Fruit fly (Drosophila melanogaster): ENCODE measurements around the gene betaggt-I.

Gene betaggt-I

dm6 chr2L:4976988-4977551 lies 31.7 kb downstream of the betaggt-I start, which contains the start of the genes Gmd and CG3792 (continued):
- TF ChIP-seq Six4 (GFP tag; optimal IDR thresholded peaks at IDR 0.05) (peak; percentile 92), klu (GFP tag; IDR thresholded peaks at IDR 0.05) (peak; percentile 95), Hand (GFP tag; optimal IDR thresholded peaks at IDR 0.05) (peak; percentile 68), ham (GFP tag; IDR thresholded peaks at IDR 0.05) (peak; percentile 86; the same call in 1 of the 2 replicates), ftz-f1 (GFP tag; optimal IDR thresholded peaks at IDR 0.05) (peak; percentile 52), toy (GFP tag; IDR thresholded peaks at IDR 0.05) (peak; percentile 90), tap (tag; optimal IDR thresholded peaks at IDR 0.05) (peak; percentile 88), CG18599 (GFP tag; optimal IDR thresholded peaks at IDR 0.05) (peak; percentile 96), al (GFP tag; IDR thresholded peaks at IDR 0.05) (peak; percentile 96), pita (GFP tag; optimal IDR thresholded peaks at IDR 0.05) (no peak), CG2889 (GFP tag; IDR thresholded peaks at IDR 0.05) (peak; percentile 92), Fer3 (tag; optimal IDR thresholded peaks at IDR 0.05) (peak; percentile 96), ase (GFP tag; IDR thresholded peaks at IDR 0.05) (peak; percentile 94), CG6254 (GFP tag; optimal IDR thresholded peaks at IDR 0.05) (peak; percentile 90), Dad (GFP tag; optimal IDR thresholded peaks at IDR 0.05) (peak; percentile 94), CG17359 (tag; optimal IDR thresholded peaks at IDR 0.05) (peak; percentile 95), gfzf (GFP tag; optimal IDR thresholded peaks at IDR 0.05) (peak; percentile 25), NC2α (GFP tag; optimal IDR thresholded peaks at IDR 0.05) (peak; percentile 90), crol (GFP tag; IDR thresholded peaks at IDR 0.05) (peak; percentile 62), CG14441 (GFP tag; IDR thresholded peaks at IDR 0.05) (peak; percentile 96), Atf6 (GFP tag; IDR thresholded peaks at IDR 0.05) (peak; percentile 97), lilli (GFP tag; optimal IDR thresholded peaks at IDR 0.05) (peak; percentile 98), CG4360 (GFP tag; IDR thresholded peaks at IDR 0.05) (peak; percentile 70), CG18476 (GFP tag; optimal IDR thresholded peaks at IDR 0.05) (peak; percentile 93), dm (GFP tag; optimal IDR thresholded peaks at IDR 0.05) (peak; percentile 83), CG10462 (GFP tag; optimal IDR thresholded peaks at IDR 0.05) (peak; percentile 91), CG1233 (GFP tag; optimal IDR thresholded peaks at IDR 0.05) (peak; percentile 94), usp (GFP tag; optimal IDR thresholded peaks at IDR 0.05) (no peak), Lim3 (GFP tag; IDR thresholded peaks at IDR 0.05) (peak; percentile 71), p53 (GFP tag; optimal IDR thresholded peaks at IDR 0.05) (peak; percentile 86), ssp (GFP tag; IDR thresholded peaks at IDR 0.05) (peak; percentile 91), CG4820 (GFP tag; optimal IDR thresholded peaks at IDR 0.05) (peak; percentile 95), pnt (GFP tag; optimal IDR thresholded peaks at IDR 0.05) (peak; percentile 93), Abd-B (GFP tag; optimal IDR thresholded peaks at IDR 0.05) (peak; percentile 86), sc (optimal IDR thresholded peaks at IDR 0.05) (no peak), sc (GFP tag; optimal IDR thresholded peaks at IDR 0.05) (peak; percentile 82), HLH54F (GFP tag; optimal IDR thresholded peaks at IDR 0.05) (peak; percentile 95), CG9932 (GFP tag; IDR thresholded peaks at IDR 0.05) (peak; percentile 98), CG11247 (GFP tag; IDR thresholded peaks at IDR 0.05) (peak; percentile 96), Side (GFP tag; optimal IDR thresholded peaks at IDR 0.05) (peak; percentile 92), pzg (GFP tag; optimal IDR thresholded peaks at IDR 0.05) (peak; percentile 57), gcm (GFP tag; optimal IDR thresholded peaks at IDR 0.05) (peak; percentile 81), zen (tag; optimal IDR thresholded peaks at IDR 0.05) (peak; percentile 93), Atf3 (GFP tag; optimal IDR thresholded peaks at IDR 0.05) (peak; percentile 89), gt (GFP tag; IDR thresholded peaks at IDR 0.05) (peak; percentile 87), CG8924 (tag; optimal IDR thresholded peaks at IDR 0.05) (peak; percentile 94), CG12744 (GFP tag; optimal IDR thresholded peaks at IDR 0.05) (peak; percentile 96), CG18011 (GFP tag; optimal IDR thresholded peaks at IDR 0.05) (peak; percentile 84), CG17568 (GFP tag; optimal IDR thresholded peaks at IDR 0.05) (no peak), ab (GFP tag; optimal IDR thresholded peaks at IDR 0.05) (peak; percentile 84), ato (GFP tag; IDR thresholded peaks at IDR 0.05; ENCODE audit: partially characterized antibody) (peak; percentile 54; the same call in 1 of the 2 replicates)

All from whole organism, embryonic.